Worm (Caenorhabditis elegans): ENCODE results near the gene best-4.

The best-4 gene

DNA sequence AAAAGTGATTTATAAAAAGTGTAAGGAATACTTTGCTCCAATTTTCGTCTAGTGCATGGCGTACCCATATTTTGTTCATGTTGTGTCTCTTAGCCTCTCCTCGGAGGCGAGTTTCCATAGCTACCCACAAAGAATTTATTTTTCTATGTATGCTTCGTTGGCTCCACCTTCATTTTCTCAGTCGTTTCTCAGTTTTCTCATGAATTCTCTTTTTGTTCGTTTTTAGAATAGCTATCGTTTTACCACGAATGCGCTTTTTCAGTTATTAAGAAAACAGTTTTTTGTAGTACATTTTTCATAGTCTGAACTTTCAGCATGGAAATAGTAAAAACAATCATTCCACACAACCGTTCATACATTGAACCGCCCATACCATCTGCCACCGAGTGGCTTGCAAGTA lies 5.3 kb downstream of the best-4 start, which contains the start of gene osta-1:
osta-1 (plus strand) TSS at position 309 of the 400 bp plus-strand sequence.
- TF ChIP-seq lin-35 (GFP tag; optimal IDR thresholded peaks at IDR 0.05): no peak
- TF ChIP-seq fkh-8 (tag; optimal IDR thresholded peaks at IDR 0.05): peak; percentile 86
- no peak for TF ChIP-seq lin-14 (GFP tag; optimal IDR thresholded peaks at IDR 0.05)
- no peak for TF ChIP-seq pax-3 (tag; optimal IDR thresholded peaks at IDR 0.05)
- TF ChIP-seq skn-1 (tag; optimal IDR thresholded peaks at IDR 0.05): no peak
- no peak for TF ChIP-seq ces-1 (GFP tag; optimal IDR thresholded peaks at IDR 0.05)
- no peak for TF ChIP-seq aly-2 (tag; optimal IDR thresholded peaks at IDR 0.05)
- TF ChIP-seq nhr-11 (tag; optimal IDR thresholded peaks at IDR 0.05): peak; percentile 45
- no peak for TF ChIP-seq ceh-88 (GFP tag; IDR thresholded peaks at IDR 0.05)
- peak; percentile 46 for TF ChIP-seq nhr-71 (tag; optimal IDR thresholded peaks at IDR 0.05)
- TF ChIP-seq sup-37 (GFP tag; optimal IDR thresholded peaks at IDR 0.05): no peak
- no peak for TF ChIP-seq nhr-28 (tag; optimal IDR thresholded peaks at IDR 0.05)
- TF ChIP-seq unc-30 (tag; optimal IDR thresholded peaks at IDR 0.05): no peak
- TF ChIP-seq xbp-1 (tag; optimal IDR thresholded peaks at IDR 0.05): no peak
- no peak for TF ChIP-seq sox-4 (tag; optimal IDR thresholded peaks at IDR 0.05)
- TF ChIP-seq swsn-7 (tag; optimal IDR thresholded peaks at IDR 0.05): no peak
- TF ChIP-seq nhr-47 (tag; optimal IDR thresholded peaks at IDR 0.05): no peak
- no peak for TF ChIP-seq pqm-1 (tag; optimal IDR thresholded peaks at IDR 0.05)
- TF ChIP-seq elt-3 (tag; optimal IDR thresholded peaks at IDR 0.05): no peak
- no peak for TF ChIP-seq mep-1 (tag; optimal IDR thresholded peaks at IDR 0.05)

DNA sequence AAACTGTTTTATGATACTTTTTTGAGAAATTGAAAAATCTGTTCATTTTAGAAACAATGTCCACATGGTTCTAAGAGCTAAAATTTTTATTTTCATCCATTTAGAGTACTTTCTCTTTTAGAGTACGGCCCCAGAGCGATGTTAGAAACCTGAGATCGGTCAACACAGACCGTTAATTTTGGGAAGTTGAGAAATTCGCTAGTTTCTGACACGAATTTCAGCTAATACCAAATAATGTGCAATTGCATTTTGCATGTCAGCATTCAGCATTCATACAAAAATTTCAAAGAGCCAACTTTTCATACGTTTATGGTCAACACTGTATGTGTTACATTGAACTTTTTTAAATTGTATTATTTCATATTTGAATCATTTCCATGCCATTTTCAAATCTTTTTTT lies 6.9 kb downstream of the best-4 start:
- no peak for TF ChIP-seq efl-1 (optimal IDR thresholded peaks at IDR 0.05)
- TF ChIP-seq efl-1 (GFP tag; optimal IDR thresholded peaks at IDR 0.05 in 1 of 2): peak in 1 of 2 experiments; percentile 82
- no peak for TF ChIP-seq dsc-1 (tag; optimal IDR thresholded peaks at IDR 0.05)
- no peak for TF ChIP-seq lsy-2 (tag; optimal IDR thresholded peaks at IDR 0.05)
- TF ChIP-seq pag-3 (tag; optimal IDR thresholded peaks at IDR 0.05; ENCODE audit: borderline replicate concordance, insufficient read depth): no peak
- TF ChIP-seq zag-1 (tag; optimal IDR thresholded peaks at IDR 0.05): no peak

DNA sequence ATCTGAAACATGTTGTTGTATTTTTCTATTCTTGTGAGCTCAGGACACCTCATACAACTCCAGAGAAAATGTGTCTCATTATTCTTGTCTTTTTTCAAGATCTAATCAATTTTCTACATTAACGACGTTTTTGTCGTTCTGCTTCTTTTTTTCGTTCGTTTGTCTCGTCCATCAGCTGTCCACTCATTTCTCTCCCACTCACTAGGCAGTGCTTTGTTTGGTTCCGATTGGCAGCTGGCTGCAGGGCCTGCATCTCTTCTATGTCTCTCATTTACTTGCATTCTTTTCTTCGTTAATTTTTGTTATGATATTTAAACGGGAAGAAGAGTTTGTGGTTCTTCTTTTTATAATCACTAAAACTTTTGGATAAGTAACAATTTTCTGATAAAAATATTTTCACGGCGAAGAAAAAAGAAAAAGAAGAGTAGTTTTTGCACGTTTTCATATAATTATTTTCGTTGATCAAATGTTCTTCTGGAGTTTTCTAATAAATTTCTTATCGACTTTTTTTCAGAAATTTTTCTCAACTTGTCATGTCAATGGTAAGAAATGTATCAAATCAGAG lies 10.3 kb downstream of the best-4 start, which contains the start of gene 2L52.1:
2L52.1 (plus strand) TSS at position 515 of the 565 bp plus-strand sequence.
- TF ChIP-seq rnt-1 (tag; optimal IDR thresholded peaks at IDR 0.05) (peak; percentile 6), vab-15 (tag; optimal IDR thresholded peaks at IDR 0.05) (no peak), nhr-28 (tag; optimal IDR thresholded peaks at IDR 0.05) (no peak), nhr-47 (tag; optimal IDR thresholded peaks at IDR 0.05) (no peak), blmp-1 (tag; optimal IDR thresholded peaks at IDR 0.05) (peak; percentile 48), mep-1 (tag; optimal IDR thresholded peaks at IDR 0.05) (peak; percentile 26)

DNA sequence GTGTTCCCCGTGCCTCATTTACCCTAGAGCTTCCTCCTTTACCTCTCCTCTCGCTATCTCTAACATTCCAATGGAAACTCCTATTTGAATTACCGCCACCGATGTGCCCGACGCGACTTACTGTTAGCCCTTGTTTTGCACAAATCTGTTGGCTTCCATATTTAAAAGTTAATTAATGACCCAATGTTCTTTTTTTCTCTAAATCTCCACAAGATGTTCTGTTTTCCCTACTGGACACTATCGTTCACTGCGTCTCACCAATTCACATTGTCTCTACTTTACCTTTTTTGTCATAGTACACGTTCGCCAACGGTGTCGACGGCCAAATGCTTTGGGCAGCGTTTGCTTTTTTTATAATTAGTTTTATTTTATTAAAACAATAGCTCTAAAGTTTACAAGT lies 11.1 kb downstream of the best-4 start:
- no peak for TF ChIP-seq aha-1 (tag; optimal IDR thresholded peaks at IDR 0.05)
- TF ChIP-seq lin-14 (GFP tag; optimal IDR thresholded peaks at IDR 0.05): peak; percentile 43
- no peak for TF ChIP-seq ceh-82 (tag; optimal IDR thresholded peaks at IDR 0.05)
- TF ChIP-seq blmp-1 (tag; optimal IDR thresholded peaks at IDR 0.05): peak; percentile 34
- peak in 1 of 3 experiments; percentile 1 for TF ChIP-seq dpl-1 (GFP tag; optimal IDR thresholded peaks at IDR 0.05)
- TF ChIP-seq efl-1 (optimal IDR thresholded peaks at IDR 0.05): peak in 1 of 2 experiments; percentile 0
- peak in 1 of 2 experiments; percentile 29 for TF ChIP-seq efl-1 (GFP tag; optimal IDR thresholded peaks at IDR 0.05 in 1 of 2)
- peak; percentile 26 for TF ChIP-seq mep-1 (tag; optimal IDR thresholded peaks at IDR 0.05)
- no peak for TF ChIP-seq grh-1 (GFP tag; IDR thresholded peaks at IDR 0.05)
- TF ChIP-seq hpl-2 (GFP tag; optimal IDR thresholded peaks at IDR 0.05): no peak
